Worm (Caenorhabditis elegans) whole organism, young adult: ENCODE data around the gene dis-3.

Source experiments
- B0336.3 ChIP-seq: fragments of 200-800 bp; sonication (Bioruptor generic); IDR thresholded peaks from 2 replicates; pipeline ENCODE4 v1.3.6; 2022; ENCODE audit warnings: missing genetic modification characterization, missing compliant biosample characterization
- F10E7.11 ChIP-seq: sonication (generic microtip); optimal IDR thresholded peaks from 2 replicates; lab custom pipeline; 2017; ENCODE audit warnings: mild to moderate bottlenecking, missing genetic modification characterization, moderate library complexity, missing compliant biosample characterization
- T07F8.4 ChIP-seq: sonication (generic microtip); optimal IDR thresholded peaks from 2 replicates; lab custom pipeline; 2016; ENCODE audit warnings: mild to moderate bottlenecking, missing genetic modification characterization, moderate library complexity, missing compliant biosample characterization
- ama-1 ChIP-seq, 3 experiments: fragments of 150-350 bp in 1 of 3; sonication (generic microtip) in 2 of 3; optimal IDR thresholded peaks; 2 replicates each; lab custom pipeline; 2014 to 2018; ENCODE audit warnings: missing biosample characterization in 2 of 3, missing genetic modification characterization in 2 of 3, missing genetic modification reagents in 2 of 3
- ceh-27 ChIP-seq: fragments of 200-800 bp; sonication (Bioruptor generic); optimal IDR thresholded peaks from 2 replicates; lab custom pipeline; 2018; ENCODE audit warnings: mild to moderate bottlenecking, missing genetic modification characterization, moderate library complexity, missing compliant biosample characterization
- ceh-79 ChIP-seq: sonication (generic microtip); optimal IDR thresholded peaks from 2 replicates; lab custom pipeline; 2017; ENCODE audit warnings: mild to moderate bottlenecking, missing genetic modification characterization, missing compliant biosample characterization
- dox-1 ChIP-seq: fragments of 200-800 bp; sonication (Bioruptor generic); IDR thresholded peaks from 2 replicates; pipeline ENCODE4 v1.3.6; 2022; ENCODE audit warnings: missing genetic modification reagents, missing genetic modification characterization, missing compliant biosample characterization
- pha-4 ChIP-seq: fragments of 150-350 bp; sonication (generic microtip); optimal IDR thresholded peaks from 2 replicates; lab custom pipeline; 2014; ENCODE audit warnings: missing biosample characterization, missing genetic modification reagents, missing genetic modification characterization
- rcor-1 ChIP-seq: fragments of 200-800 bp; sonication (Bioruptor generic); IDR thresholded peaks from 2 replicates; pipeline ENCODE4 v1.3.6; 2022; ENCODE audit warnings: missing genetic modification reagents, missing genetic modification characterization, missing compliant biosample characterization
- sea-2 ChIP-seq: fragments of 200-800 bp; sonication (Bioruptor generic); IDR thresholded peaks from 2 replicates; pipeline ENCODE4 v1.3.6; 2022; ENCODE audit warnings: missing genetic modification characterization, missing compliant biosample characterization
- unc-130 ChIP-seq: sonication (generic microtip); optimal IDR thresholded peaks from 2 replicates; lab custom pipeline; 2016; ENCODE audit warnings: missing genetic modification reagents, missing genetic modification characterization, missing compliant biosample characterization
- unc-62 ChIP-seq: fragments of 150-350 bp; optimal IDR thresholded peaks from 2 replicates; lab custom pipeline; 2014; ENCODE audit warnings: missing biosample characterization, missing genetic modification reagents, missing genetic modification characterization

DNA sequence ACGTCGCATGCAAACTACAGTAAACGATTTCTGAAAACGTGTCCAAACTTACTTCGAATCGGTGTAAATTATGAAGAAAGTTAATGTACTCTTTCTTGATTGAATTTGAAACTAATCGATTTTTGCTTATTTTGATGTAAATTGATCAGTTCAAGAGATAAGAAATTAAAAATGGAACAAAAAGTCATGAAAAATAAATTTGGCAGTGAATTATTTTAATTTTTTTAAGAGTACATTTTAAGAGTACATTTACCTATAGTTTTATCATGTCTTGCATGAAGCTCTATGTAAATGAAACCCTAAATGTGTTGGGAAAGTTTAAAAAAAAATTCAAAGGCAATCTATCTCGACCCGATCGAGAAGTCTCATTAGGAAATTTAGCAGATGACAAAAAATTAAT lies 40.9 kb upstream of the dis-3 start, which contains the start of gene T04B2.7:
- TF ChIP-seq ceh-27 (no peak), ama-1 (optimal IDR thresholded peaks at IDR 0.05; lab: Kevin White, UChicago) (no peak), ama-1 (GFP tag; optimal IDR thresholded peaks at IDR 0.05; lab: Kevin White, UChicago) (no peak), T07F8.4 (no peak), B0336.3 (no peak), sea-2 (GFP tag; lab: Robert Waterston, UW) (no peak), unc-62 (GFP tag; lab: Kevin White, UChicago) (no peak), pha-4 (tag; lab: Kevin White, UChicago) (no peak), rcor-1 (GFP tag; lab: Robert Waterston, UW) (no peak), ceh-79 (tag; lab: Kevin White, UChicago) (no peak), F10E7.11 (no peak), unc-130 (GFP tag; lab: Kevin White, UChicago) (no peak), dox-1 (GFP tag; lab: Robert Waterston, UW) (no peak)
